Fruit fly (Drosophila melanogaster) whole organism, embryonic: ENCODE measurements around the gene tipE.

Source experiments
- B-H1 ChIP-seq: fragments of 200-800 bp; sonication (Bioruptor generic); IDR thresholded peaks from 3 replicates; pipeline ENCODE4 v1.3.6; 2022; ENCODE audit warnings: missing biosample characterization, missing genetic modification characterization
- CG10431 ChIP-seq: fragments of 200-800 bp; sonication (Bioruptor generic); optimal IDR thresholded peaks from 3 replicates; lab custom pipeline; 2018; ENCODE audit warnings: missing biosample characterization, mild to moderate bottlenecking, missing genetic modification characterization
- CG11247 ChIP-seq: fragments of 200-800 bp; sonication (Bioruptor generic); IDR thresholded peaks from 2 replicates; pipeline ENCODE4 v1.3.6; 2022; ENCODE audit warnings: missing biosample characterization, missing genetic modification characterization
- CG11504 ChIP-seq: fragments of 200-800 bp; sonication (Bioruptor generic); optimal IDR thresholded peaks from 3 replicates; lab custom pipeline; 2019; ENCODE audit warnings: missing biosample characterization, mild to moderate bottlenecking, missing genetic modification characterization, moderate library complexity
- CG12299 ChIP-seq: fragments of 200-800 bp; sonication (Bioruptor generic); optimal IDR thresholded peaks from 2 replicates; lab custom pipeline; 2018; ENCODE audit warnings: missing biosample characterization, mild to moderate bottlenecking, missing genetic modification characterization
- CG2116 ChIP-seq: fragments of 200-800 bp; sonication (Bioruptor generic); optimal IDR thresholded peaks from 3 replicates; lab custom pipeline; 2018; ENCODE audit warnings: missing biosample characterization, mild to moderate bottlenecking, missing genetic modification characterization
- CG34376 ChIP-seq: fragments of 200-800 bp; sonication (Bioruptor generic); optimal IDR thresholded peaks from 2 replicates; lab custom pipeline; 2018; ENCODE audit warnings: missing biosample characterization, mild to moderate bottlenecking, missing genetic modification characterization
- CG4424 ChIP-seq: fragments of 200-800 bp; sonication (Bioruptor generic); optimal IDR thresholded peaks from 3 replicates; lab custom pipeline; 2016; ENCODE audit warnings: missing biosample characterization, missing genetic modification characterization
- CG4707 ChIP-seq: fragments of 200-800 bp; sonication (Bioruptor generic); optimal IDR thresholded peaks from 2 replicates; lab custom pipeline; 2018; ENCODE audit warnings: missing biosample characterization, mild to moderate bottlenecking, missing genetic modification characterization, moderate library complexity
- CG4820 ChIP-seq: fragments of 200-800 bp; sonication (Bioruptor generic); optimal IDR thresholded peaks from 3 replicates; lab custom pipeline; 2016; ENCODE audit warnings: missing biosample characterization, missing genetic modification characterization
- CG6791 ChIP-seq: fragments of 200-800 bp; sonication (Bioruptor generic); IDR thresholded peaks from 3 replicates; pipeline ENCODE4 v1.3.6; 2022; ENCODE audit warnings: missing biosample characterization, missing genetic modification characterization; ENCODE audit not compliant: partially characterized antibody
- CG7271 ChIP-seq: fragments of 200-800 bp; sonication (Bioruptor generic); optimal IDR thresholded peaks from 2 replicates; lab custom pipeline; 2018; ENCODE audit warnings: missing biosample characterization, mild to moderate bottlenecking, missing genetic modification characterization, moderate library complexity
- CG8281 ChIP-seq: fragments of 200-800 bp; sonication (Bioruptor generic); optimal IDR thresholded peaks from 2 replicates; lab custom pipeline; 2018; ENCODE audit warnings: missing biosample characterization, mild to moderate bottlenecking, missing genetic modification characterization, moderate library complexity
- CG9932 ChIP-seq: fragments of 200-800 bp; sonication (Bioruptor generic); IDR thresholded peaks from 2 replicates; pipeline ENCODE4 v1.3.6; 2022; ENCODE audit warnings: missing biosample characterization, missing genetic modification characterization
- CoRest ChIP-seq: fragments of 200-800 bp; sonication (Bioruptor generic); optimal IDR thresholded peaks from 3 replicates; lab custom pipeline; 2018; ENCODE audit warnings: missing biosample characterization, mild to moderate bottlenecking, missing genetic modification characterization, moderate library complexity
- Dip2 ChIP-seq: fragments of 200-800 bp; sonication (Bioruptor generic); IDR thresholded peaks from 2 replicates; pipeline ENCODE4 v1.3.6; 2022; ENCODE audit warnings: missing biosample characterization, missing genetic modification characterization
- Ets97D ChIP-seq: fragments of 200-800 bp; sonication (Bioruptor generic); optimal IDR thresholded peaks from 3 replicates; lab custom pipeline; 2016; ENCODE audit warnings: missing biosample characterization, missing genetic modification characterization
- Jarid2 ChIP-seq: fragments of 200-800 bp; sonication (Bioruptor generic); optimal IDR thresholded peaks from 3 replicates; lab custom pipeline; 2017; ENCODE audit warnings: mild to moderate bottlenecking, missing biosample characterization, missing genetic modification reagents, missing genetic modification characterization
- Lhr ChIP-seq: fragments of 200-800 bp; sonication (Bioruptor generic); optimal IDR thresholded peaks from 3 replicates; lab custom pipeline; 2017; ENCODE audit warnings: mild to moderate bottlenecking, missing biosample characterization, missing genetic modification reagents, missing genetic modification characterization
- Med ChIP-seq: fragments of 200-800 bp; sonication (Bioruptor generic); peaks from one replicate; lab custom pipeline; 2016; ENCODE audit warnings: missing biosample characterization, missing genetic modification characterization, mild to moderate bottlenecking, inconsistent platforms, moderate library complexity
- Mes4 ChIP-seq: fragments of 200-800 bp; sonication (Bioruptor generic); optimal IDR thresholded peaks from 2 replicates; lab custom pipeline; 2016; ENCODE audit warnings: missing biosample characterization, missing genetic modification characterization
- Oli ChIP-seq: fragments of 200-800 bp; sonication (Bioruptor generic); optimal IDR thresholded peaks from 2 replicates; lab custom pipeline; 2018; ENCODE audit warnings: missing biosample characterization, mild to moderate bottlenecking, missing genetic modification characterization, moderate library complexity
- Stat92E ChIP-seq, 3 experiments: fragments of >200 bp in 2 of 3; fragments of 200-800 bp in 1 of 3; sonication (Bioruptor generic) in 1 of 3; optimal IDR thresholded peaks; 2 replicates each; lab custom pipeline; 2017 to 2019; ENCODE audit warnings: missing biosample characterization in 3 of 3, missing genetic modification characterization in 3 of 3, mild to moderate bottlenecking in 1 of 3, moderate library complexity in 1 of 3
- abd-A ChIP-seq: fragments of 200-800 bp; sonication (Bioruptor generic); optimal IDR thresholded peaks from 3 replicates; lab custom pipeline; 2019; ENCODE audit warnings: missing biosample characterization, mild to moderate bottlenecking, missing genetic modification characterization, moderate library complexity
- aop ChIP-seq: fragments of 200-800 bp; sonication (Bioruptor generic); IDR thresholded peaks from 2 replicates; pipeline ENCODE4 v1.3.6; 2022; ENCODE audit warnings: missing biosample characterization, missing genetic modification characterization
- ato ChIP-seq: fragments of 200-800 bp; sonication (Bioruptor generic); IDR thresholded peaks from 2 replicates; pipeline ENCODE4 v1.3.6; 2022; ENCODE audit warnings: missing biosample characterization, missing genetic modification characterization; ENCODE audit not compliant: partially characterized antibody
- crol ChIP-seq: fragments of 200-800 bp; sonication (Bioruptor generic); IDR thresholded peaks from 2 replicates; pipeline ENCODE4 v1.3.6; 2022; ENCODE audit warnings: missing biosample characterization, missing genetic modification characterization
- crp ChIP-seq, 2 experiments: fragments of 200-800 bp; sonication (Bioruptor generic); optimal IDR thresholded peaks; 2 replicates in 1 of 2; 3 replicates in 1 of 2; lab custom pipeline; 2017; ENCODE audit warnings: missing biosample characterization in 2 of 2, missing genetic modification characterization in 2 of 2, mild to moderate bottlenecking in 1 of 2, moderate library complexity in 1 of 2
- dimm ChIP-seq: fragments of 200-800 bp; sonication (Bioruptor generic); IDR thresholded peaks from 2 replicates; pipeline ENCODE4 v1.3.6; 2022; ENCODE audit warnings: missing biosample characterization, missing genetic modification characterization
- dmrt11E ChIP-seq: fragments of 200-800 bp; sonication (Bioruptor generic); optimal IDR thresholded peaks from 3 replicates; lab custom pipeline; 2018; ENCODE audit warnings: missing biosample characterization, mild to moderate bottlenecking, missing genetic modification characterization, moderate library complexity
- dpn ChIP-seq, 2 experiments: fragments of 200-800 bp; sonication (Bioruptor generic); optimal IDR thresholded peaks; 3 replicates each; lab custom pipeline; 2016; ENCODE audit warnings: missing biosample characterization in 2 of 2, missing genetic modification characterization in 2 of 2
- eve ChIP-seq, 2 experiments: fragments of >200 bp; optimal IDR thresholded peaks; 2 replicates each; lab custom pipeline; 2017; ENCODE audit warnings: missing biosample characterization in 2 of 2, missing genetic modification characterization in 2 of 2
- fd64A ChIP-seq: fragments of 200-800 bp; sonication (Bioruptor generic); optimal IDR thresholded peaks from 3 replicates; lab custom pipeline; 2018; ENCODE audit warnings: missing biosample characterization, mild to moderate bottlenecking, missing genetic modification characterization
- fd96Cb ChIP-seq: fragments of 200-800 bp; sonication (Bioruptor generic); optimal IDR thresholded peaks from 2 replicates; lab custom pipeline; 2018; ENCODE audit warnings: missing biosample characterization, mild to moderate bottlenecking, missing genetic modification characterization, moderate library complexity
- ftz-f1 ChIP-seq: fragments of 200-800 bp; sonication (Bioruptor generic); optimal IDR thresholded peaks from 2 replicates; lab custom pipeline; 2016; ENCODE audit warnings: missing biosample characterization, missing genetic modification characterization
- maf-S ChIP-seq: fragments of 200-800 bp; sonication (Bioruptor generic); optimal IDR thresholded peaks from 2 replicates; lab custom pipeline; 2016; ENCODE audit warnings: missing biosample characterization, missing genetic modification characterization
- mirr ChIP-seq: fragments of 200-800 bp; sonication (Bioruptor generic); optimal IDR thresholded peaks from 3 replicates; lab custom pipeline; 2018; ENCODE audit warnings: missing biosample characterization, mild to moderate bottlenecking, missing genetic modification characterization
- nmo ChIP-seq: fragments of 200-800 bp; sonication (Bioruptor generic); optimal IDR thresholded peaks from 2 replicates; lab custom pipeline; 2018; ENCODE audit warnings: missing biosample characterization, mild to moderate bottlenecking, missing genetic modification characterization, moderate library complexity
- pfk ChIP-seq: fragments of 200-800 bp; sonication (Bioruptor generic); optimal IDR thresholded peaks from 2 replicates; lab custom pipeline; 2018; ENCODE audit warnings: missing biosample characterization, mild to moderate bottlenecking, missing genetic modification characterization, moderate library complexity
- phol ChIP-seq: fragments of 200-800 bp; sonication (Bioruptor generic); optimal IDR thresholded peaks from 3 replicates; lab custom pipeline; 2018; ENCODE audit warnings: missing biosample characterization, mild to moderate bottlenecking, missing genetic modification characterization, moderate library complexity
- psq ChIP-seq: fragments of 200-800 bp; sonication (Bioruptor generic); optimal IDR thresholded peaks from 2 replicates; lab custom pipeline; 2017; ENCODE audit warnings: missing biosample characterization, missing genetic modification characterization
- rib ChIP-seq: fragments of 200-800 bp; sonication (Bioruptor generic); IDR thresholded peaks from 2 replicates; pipeline ENCODE4 v1.3.6; 2022; ENCODE audit warnings: missing biosample characterization, missing genetic modification characterization
- salm ChIP-seq: fragments of 200-800 bp; sonication (Bioruptor generic); optimal IDR thresholded peaks from 2 replicates; lab custom pipeline; 2018; ENCODE audit warnings: missing biosample characterization, mild to moderate bottlenecking, missing genetic modification characterization
- scrt ChIP-seq: fragments of 200-800 bp; sonication (Bioruptor generic); optimal IDR thresholded peaks from 2 replicates; lab custom pipeline; 2018; ENCODE audit warnings: missing biosample characterization, mild to moderate bottlenecking, missing genetic modification characterization, moderate library complexity
- sens-2 ChIP-seq: fragments of 200-800 bp; sonication (Bioruptor generic); IDR thresholded peaks from 2 replicates; pipeline ENCODE4 v1.3.6; 2022; ENCODE audit warnings: missing biosample characterization, missing genetic modification characterization
- sna ChIP-seq: fragments of 200-800 bp; sonication (Bioruptor generic); IDR thresholded peaks from 2 replicates; pipeline ENCODE4 v1.3.6; 2022; ENCODE audit warnings: missing biosample characterization, missing genetic modification characterization; ENCODE audit not compliant: partially characterized antibody
- sqz ChIP-seq: fragments of 200-800 bp; sonication (Bioruptor generic); optimal IDR thresholded peaks from 3 replicates; lab custom pipeline; 2018; ENCODE audit warnings: missing biosample characterization, mild to moderate bottlenecking, missing genetic modification characterization
- sug ChIP-seq: fragments of 200-800 bp; optimal IDR thresholded peaks from 2 replicates; lab custom pipeline; 2019; ENCODE audit warnings: missing biosample characterization, mild to moderate bottlenecking, missing genetic modification characterization, moderate library complexity
- unc-4 ChIP-seq: fragments of 200-800 bp; sonication (Bioruptor generic); IDR thresholded peaks from 2 replicates; pipeline ENCODE4 v1.3.6; 2022; ENCODE audit warnings: missing biosample characterization, missing genetic modification characterization; ENCODE audit not compliant: partially characterized antibody
- zen2 ChIP-seq: fragments of 200-800 bp; sonication (Bioruptor generic); IDR thresholded peaks from 3 replicates; pipeline ENCODE4 v1.3.6; 2022; ENCODE audit warnings: missing biosample characterization, missing genetic modification characterization; ENCODE audit not compliant: partially characterized antibody

tipE gene

DNA sequence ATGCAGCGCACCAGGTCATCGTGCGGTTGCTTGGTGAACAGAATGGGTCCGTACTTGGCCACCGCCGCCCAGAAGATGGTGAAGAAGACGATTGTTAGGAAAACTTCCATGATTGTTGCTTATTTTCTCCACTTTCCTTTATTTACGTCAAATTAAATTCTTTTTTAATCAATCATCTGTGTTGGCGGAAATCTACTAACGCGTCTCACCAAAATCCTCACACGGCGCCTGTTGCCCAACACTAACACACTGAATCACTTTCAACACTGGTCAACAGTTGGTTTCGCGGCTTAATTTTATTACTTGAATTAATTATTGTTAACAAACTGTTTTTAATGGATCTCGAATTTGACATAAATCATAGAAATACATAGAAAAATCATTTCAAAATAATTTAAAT, 1.6 kb upstream of the tipE start, which contains the start of gene VhaM9.7-c (continued):
- no peak for TF ChIP-seq CG2116 (GFP tag; lab: Kevin White, UChicago)
- peak; percentile 96 for TF ChIP-seq Med (GFP tag; lab: Kevin White, UChicago)
- peak; percentile 56 to 87 for TF ChIP-seq crp (GFP tag; optimal IDR thresholded peaks at IDR 0.05; lab: Kevin White, UChicago)
- TF ChIP-seq CG9932 (GFP tag; lab: Robert Waterston, UW): peak; percentile 71
- no peak for TF ChIP-seq pfk
- peak; percentile 14 for TF ChIP-seq nmo (GFP tag; lab: Kevin White, UChicago)
- no peak for TF ChIP-seq CG6791 (GFP tag; lab: Robert Waterston, UW)
- TF ChIP-seq CG7271 (tag; lab: Kevin White, UChicago): no peak
- peak; percentile 39 for TF ChIP-seq phol (tag; lab: Kevin White, UChicago)
- TF ChIP-seq dmrt11E (tag; lab: Kevin White, UChicago): no peak
- TF ChIP-seq Lhr (GFP tag; lab: Kevin White, UChicago): peak; percentile 17
- TF ChIP-seq ato (GFP tag; lab: Robert Waterston, UW): no peak
- TF ChIP-seq CoRest (tag; lab: Kevin White, UChicago): no peak
- TF ChIP-seq Ets97D (GFP tag; lab: Kevin White, UChicago): peak; percentile 65
- peak; percentile 48 to 50 for TF ChIP-seq dpn (GFP tag; optimal IDR thresholded peaks at IDR 0.05; lab: Kevin White, UChicago)
- TF ChIP-seq Oli: no peak
- TF ChIP-seq rib: no peak
- TF ChIP-seq crol (GFP tag; lab: Robert Waterston, UW): no peak
- no peak for TF ChIP-seq CG34376 (GFP tag; lab: Kevin White, UChicago)
- TF ChIP-seq CG4707 (GFP tag; lab: Kevin White, UChicago): peak; percentile 28
- no peak for TF ChIP-seq CG8281 (tag; lab: Kevin White, UChicago)
- TF ChIP-seq Dip2 (GFP tag; lab: Robert Waterston, UW): no peak
- TF ChIP-seq B-H1 (GFP tag; lab: Robert Waterston, UW): no peak
- TF ChIP-seq zen2 (GFP tag; lab: Robert Waterston, UW): no peak; the same call in 2 of the 3 replicates
- no peak for TF ChIP-seq dimm (GFP tag; lab: Robert Waterston, UW)
- peak; percentile 51 for TF ChIP-seq abd-A (tag; lab: Kevin White, UChicago)
- no peak for TF ChIP-seq Mes4 (GFP tag; lab: Kevin White, UChicago)
- no peak for TF ChIP-seq CG11247 (GFP tag; lab: Robert Waterston, UW)
- no peak for TF ChIP-seq salm (tag; lab: Kevin White, UChicago)
- TF ChIP-seq CG10431 (GFP tag; lab: Kevin White, UChicago): no peak
- peak; percentile 6 for TF ChIP-seq sqz (GFP tag; lab: Kevin White, UChicago)
- TF ChIP-seq unc-4 (GFP tag; lab: Robert Waterston, UW): no peak
- TF ChIP-seq ftz-f1 (GFP tag; lab: Kevin White, UChicago): no peak
- TF ChIP-seq Jarid2 (GFP tag; lab: Kevin White, UChicago): no peak
- TF ChIP-seq sna (GFP tag; lab: Robert Waterston, UW): no peak
- peak; percentile 26 for TF ChIP-seq sug (tag; lab: Kevin White, UChicago)
- no peak for TF ChIP-seq CG12299 (tag; lab: Kevin White, UChicago)
- no peak for TF ChIP-seq eve (GFP tag; optimal IDR thresholded peaks at IDR 0.05; lab: Kevin White, UChicago)
- no peak for TF ChIP-seq CG11504 (tag; lab: Kevin White, UChicago)
- no peak for TF ChIP-seq CG4820 (GFP tag; lab: Kevin White, UChicago)
- TF ChIP-seq aop (GFP tag; lab: Robert Waterston, UW): no peak
- peak; percentile 40 for TF ChIP-seq maf-S (GFP tag; lab: Kevin White, UChicago)
- TF ChIP-seq fd96Cb (tag; lab: Kevin White, UChicago): no peak
- no peak for TF ChIP-seq fd64A (GFP tag; lab: Kevin White, UChicago)
- TF ChIP-seq mirr (GFP tag; lab: Kevin White, UChicago): no peak
- no peak for TF ChIP-seq psq (GFP tag; lab: Kevin White, UChicago)
- TF ChIP-seq CG4424 (GFP tag; lab: Kevin White, UChicago): peak; percentile 30
- TF ChIP-seq Stat92E (GFP tag; optimal IDR thresholded peaks at IDR 0.05; lab: Kevin White, UChicago): peak in 1 of 3 experiments; percentile 33
- peak; percentile 54 for TF ChIP-seq scrt (GFP tag; lab: Kevin White, UChicago)
- no peak for TF ChIP-seq sens-2
